Worm (Caenorhabditis elegans) whole organism, L2 larva: ENCODE results near the gene fbxc-42.

ENCODE experiments used
- ama-1 ChIP-seq: fragments of 150-350 bp; optimal IDR thresholded peaks from 2 replicates; lab custom pipeline; 2018; ENCODE audit warnings: inconsistent platforms
- ceh-82 ChIP-seq: fragments of 150-350 bp; optimal IDR thresholded peaks from 2 replicates; lab custom pipeline; 2014; ENCODE audit warnings: missing biosample characterization, missing genetic modification characterization
- nhr-25 ChIP-seq: fragments of 150-350 bp; sonication (generic microtip); optimal IDR thresholded peaks from 3 replicates; lab custom pipeline; 2014; ENCODE audit warnings: missing biosample characterization, missing genetic modification characterization
- sma-9 ChIP-seq, 2 experiments: fragments of 150-350 bp in 1 of 2; sonication (generic microtip) in 1 of 2; optimal IDR thresholded peaks; 2 replicates each; lab custom pipeline; 2014 to 2016; ENCODE audit warnings: missing genetic modification characterization in 2 of 2, mild to moderate bottlenecking in 1 of 2, missing biosample characterization in 1 of 2, missing compliant biosample characterization in 1 of 2, missing genetic modification reagents in 1 of 2, moderate library complexity in 1 of 2
- unc-62 ChIP-seq: fragments of 150-350 bp; optimal IDR thresholded peaks from 2 replicates; lab custom pipeline; 2014; ENCODE audit warnings: missing biosample characterization, missing genetic modification reagents, missing genetic modification characterization
- zag-1 ChIP-seq: fragments of 150-350 bp; optimal IDR thresholded peaks from 2 replicates; lab custom pipeline; 2014; ENCODE audit warnings: missing biosample characterization, missing genetic modification characterization

DNA sequence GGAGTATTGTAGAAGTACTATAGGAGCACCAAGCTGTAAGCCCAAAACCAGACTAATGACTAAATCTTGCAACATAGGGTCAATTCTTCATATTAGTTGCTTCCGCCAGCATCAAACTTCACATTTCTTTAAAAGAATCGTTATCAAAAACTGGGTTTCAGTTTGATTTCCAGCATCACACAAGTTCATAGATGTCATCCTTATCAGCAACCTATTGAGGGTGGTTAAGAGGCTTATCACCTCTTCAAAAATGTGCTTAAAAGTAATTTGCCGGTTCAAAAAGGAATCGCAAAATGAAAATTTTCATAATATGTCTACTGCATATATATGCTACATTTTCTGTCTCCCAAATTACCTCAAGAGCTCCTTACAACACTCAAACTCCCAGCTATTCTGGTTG, 47.6 kb upstream of the fbxc-42 start, which contains the start of gene clec-43:
- TF ChIP-seq ceh-82 (tag; lab: Kevin White, UChicago) (no peak), unc-62 (GFP tag; lab: Kevin White, UChicago) (no peak), sma-9 (GFP tag; optimal IDR thresholded peaks at IDR 0.05; lab: Kevin White, UChicago) (no peak), sma-9 (tag; optimal IDR thresholded peaks at IDR 0.05; lab: Kevin White, UChicago) (no peak), zag-1 (tag; lab: Kevin White, UChicago) (no peak), nhr-25 (tag; lab: Kevin White, UChicago) (no peak), ama-1 (lab: Kevin White, UChicago) (no peak)
